Worm (Caenorhabditis elegans) whole organism, L2 larva: ENCODE measurements around the gene vha-4.

Experiments
- C34F6.9 ChIP-seq: fragments of 150-350 bp; optimal IDR thresholded peaks from 2 replicates; lab custom pipeline; 2014; ENCODE audit warnings: missing biosample characterization, missing genetic modification characterization
- R02D3.7 ChIP-seq: fragments of 150-350 bp; optimal IDR thresholded peaks from 2 replicates; lab custom pipeline; 2014; ENCODE audit warnings: missing biosample characterization, missing genetic modification characterization
- Y55F3AM.14 ChIP-seq: fragments of 200-800 bp; sonication (Bioruptor generic); optimal IDR thresholded peaks from 2 replicates; lab custom pipeline; 2018; ENCODE audit warnings: mild to moderate bottlenecking, missing genetic modification characterization, missing compliant biosample characterization
- alr-1 ChIP-seq: fragments of 150-350 bp; optimal IDR thresholded peaks from 2 replicates; lab custom pipeline; 2014; ENCODE audit warnings: missing biosample characterization, missing genetic modification characterization
- blmp-1 ChIP-seq: sonication (generic microtip); optimal IDR thresholded peaks from 2 replicates; lab custom pipeline; 2017; ENCODE audit warnings: missing genetic modification characterization, mild to moderate bottlenecking, missing compliant biosample characterization, antibody characterized with exemption, moderate library complexity; ENCODE audit not compliant: insufficient read depth
- ceh-82 ChIP-seq: fragments of 150-350 bp; optimal IDR thresholded peaks from 2 replicates; lab custom pipeline; 2014; ENCODE audit warnings: missing biosample characterization, missing genetic modification characterization
- crh-2 ChIP-seq: sonication (generic microtip); optimal IDR thresholded peaks from 2 replicates; lab custom pipeline; 2017; ENCODE audit warnings: missing biosample characterization, missing genetic modification characterization
- elt-3 ChIP-seq: sonication (generic microtip); optimal IDR thresholded peaks from 2 replicates; lab custom pipeline; 2017; ENCODE audit warnings: missing biosample characterization, missing genetic modification characterization
- fos-1 ChIP-seq: fragments of 150-350 bp; optimal IDR thresholded peaks from 2 replicates; lab custom pipeline; 2014; ENCODE audit warnings: missing biosample characterization, missing genetic modification characterization
- lin-11 ChIP-seq: fragments of 150-350 bp; sonication (generic microtip); optimal IDR thresholded peaks from 2 replicates; lab custom pipeline; 2014; ENCODE audit warnings: missing biosample characterization, missing genetic modification characterization, inconsistent platforms, mixed read lengths
- lin-13 ChIP-seq: fragments of 150-350 bp; optimal IDR thresholded peaks from 2 replicates; lab custom pipeline; 2014; ENCODE audit warnings: missing biosample characterization, missing genetic modification reagents, missing genetic modification characterization
- lsy-2 ChIP-seq, 2 experiments: fragments of 150-350 bp in 1 of 2; sonication (generic microtip) in 1 of 2; optimal IDR thresholded peaks; 2 replicates each; lab custom pipeline; 2014 to 2017; ENCODE audit warnings: missing biosample characterization in 2 of 2, missing genetic modification characterization in 2 of 2
- mab-5 ChIP-seq: fragments of 150-350 bp; optimal IDR thresholded peaks from 2 replicates; lab custom pipeline; 2014; ENCODE audit warnings: missing biosample characterization, missing genetic modification characterization
- mbf-1 ChIP-seq: sonication (generic microtip); optimal IDR thresholded peaks from 2 replicates; lab custom pipeline; 2017; ENCODE audit warnings: missing biosample characterization, missing genetic modification characterization
- mdl-1 ChIP-seq, 2 experiments: fragments of 150-350 bp in 1 of 2; sonication (generic microtip) in 1 of 2; optimal IDR thresholded peaks; 2 replicates each; lab custom pipeline; 2017; ENCODE audit warnings: missing biosample characterization in 2 of 2, missing genetic modification characterization in 2 of 2
- nhr-10 ChIP-seq: sonication (generic microtip); optimal IDR thresholded peaks from 2 replicates; lab custom pipeline; 2017; ENCODE audit warnings: missing biosample characterization, missing genetic modification characterization
- nhr-12 ChIP-seq: fragments of 150-350 bp; optimal IDR thresholded peaks from 2 replicates; lab custom pipeline; 2014; ENCODE audit warnings: missing biosample characterization, missing genetic modification characterization
- nhr-129 ChIP-seq: fragments of 150-350 bp; optimal IDR thresholded peaks from 2 replicates; lab custom pipeline; 2014; ENCODE audit warnings: missing biosample characterization, missing genetic modification characterization
- nhr-21 ChIP-seq: fragments of 150-350 bp; optimal IDR thresholded peaks from 2 replicates; lab custom pipeline; 2014; ENCODE audit warnings: missing biosample characterization, missing genetic modification characterization
- nhr-23 ChIP-seq: fragments of 150-350 bp; optimal IDR thresholded peaks from 2 replicates; lab custom pipeline; 2014; ENCODE audit warnings: missing biosample characterization, missing genetic modification reagents, missing genetic modification characterization
- nhr-237 ChIP-seq: fragments of 150-350 bp; optimal IDR thresholded peaks from 2 replicates; lab custom pipeline; 2014; ENCODE audit warnings: missing biosample characterization, missing genetic modification characterization
- nhr-25 ChIP-seq: fragments of 150-350 bp; sonication (generic microtip); optimal IDR thresholded peaks from 3 replicates; lab custom pipeline; 2014; ENCODE audit warnings: missing biosample characterization, missing genetic modification characterization
- nhr-6 ChIP-seq: fragments of 150-350 bp; optimal IDR thresholded peaks from 2 replicates; lab custom pipeline; 2014; ENCODE audit warnings: missing biosample characterization, missing genetic modification characterization
- peb-1 ChIP-seq: fragments of 150-350 bp; optimal IDR thresholded peaks from 2 replicates; lab custom pipeline; 2014; ENCODE audit warnings: missing biosample characterization, missing genetic modification characterization
- sem-4 ChIP-seq: fragments of 150-350 bp; optimal IDR thresholded peaks from 2 replicates; lab custom pipeline; 2014; ENCODE audit warnings: missing biosample characterization, missing genetic modification reagents, missing genetic modification characterization
- sma-3 ChIP-seq: sonication (generic microtip); optimal IDR thresholded peaks from 2 replicates; lab custom pipeline; 2016; ENCODE audit warnings: missing genetic modification reagents, missing genetic modification characterization, missing compliant biosample characterization
- sma-9 ChIP-seq, 2 experiments: fragments of 150-350 bp in 1 of 2; sonication (generic microtip) in 1 of 2; optimal IDR thresholded peaks; 2 replicates each; lab custom pipeline; 2014 to 2016; ENCODE audit warnings: missing genetic modification characterization in 2 of 2, mild to moderate bottlenecking in 1 of 2, missing biosample characterization in 1 of 2, missing compliant biosample characterization in 1 of 2, missing genetic modification reagents in 1 of 2, moderate library complexity in 1 of 2
- snpc-4 ChIP-seq: fragments of 150-350 bp; optimal IDR thresholded peaks from 2 replicates; lab custom pipeline; 2014; ENCODE audit warnings: missing biosample characterization, missing genetic modification characterization
- unc-55 ChIP-seq: fragments of 150-350 bp; sonication (generic microtip); optimal IDR thresholded peaks from 3 replicates; lab custom pipeline; 2014; ENCODE audit warnings: missing biosample characterization, missing genetic modification reagents, missing genetic modification characterization
- unc-62 ChIP-seq: fragments of 150-350 bp; optimal IDR thresholded peaks from 2 replicates; lab custom pipeline; 2014; ENCODE audit warnings: missing biosample characterization, missing genetic modification reagents, missing genetic modification characterization
- zag-1 ChIP-seq: fragments of 150-350 bp; optimal IDR thresholded peaks from 2 replicates; lab custom pipeline; 2014; ENCODE audit warnings: missing biosample characterization, missing genetic modification characterization
- ztf-1 ChIP-seq: fragments of 200-800 bp; sonication (Bioruptor generic); conservative IDR thresholded peaks from 2 replicates; pipeline ENCODE4 v1.3.6; 2022; ENCODE audit warnings: missing genetic modification characterization, missing compliant biosample characterization

vha-4 gene

ce11 chrII:7857485-7858010 lies 21.6 kb downstream of the vha-4 start, which contains the start of the genes cec-3 and T09A5.15 (continued):
- TF ChIP-seq nhr-10 (tag; lab: Kevin White, UChicago): no peak
- TF ChIP-seq sma-9 (GFP tag; optimal IDR thresholded peaks at IDR 0.05; lab: Kevin White, UChicago): peak; percentile 21
- TF ChIP-seq sma-9 (tag; optimal IDR thresholded peaks at IDR 0.05; lab: Kevin White, UChicago): no peak
- TF ChIP-seq unc-62 (GFP tag; lab: Kevin White, UChicago): no peak
- TF ChIP-seq blmp-1 (tag; lab: Kevin White, UChicago): no peak
- TF ChIP-seq nhr-12 (tag; lab: Kevin White, UChicago): no peak
- TF ChIP-seq peb-1 (tag; lab: Kevin White, UChicago): no peak
- no peak for TF ChIP-seq ztf-1
- TF ChIP-seq fos-1 (tag; lab: Kevin White, UChicago): peak; percentile 2
- no peak for TF ChIP-seq nhr-237
- no peak for TF ChIP-seq ceh-82 (tag; lab: Kevin White, UChicago)
- no peak for TF ChIP-seq mab-5 (tag; lab: Kevin White, UChicago)

ce11 chrII:7855619-7856018 lies 23.5 kb downstream of the vha-4 start, which contains the start of gene mdmh-35:
TSS of gene mdmh-35 (minus strand) at chrII:7855719.
- TF ChIP-seq nhr-23: no peak
- no peak for TF ChIP-seq unc-55 (GFP tag; lab: Kevin White, UChicago)
- TF ChIP-seq ztf-1: no peak
- TF ChIP-seq zag-1 (tag; lab: Kevin White, UChicago): no peak
- TF ChIP-seq peb-1 (tag; lab: Kevin White, UChicago): no peak
- no peak for TF ChIP-seq mdl-1 (tag; optimal IDR thresholded peaks at IDR 0.05; lab: Kevin White, UChicago)
- TF ChIP-seq, all 48 proteins: peak for 0

DNA sequence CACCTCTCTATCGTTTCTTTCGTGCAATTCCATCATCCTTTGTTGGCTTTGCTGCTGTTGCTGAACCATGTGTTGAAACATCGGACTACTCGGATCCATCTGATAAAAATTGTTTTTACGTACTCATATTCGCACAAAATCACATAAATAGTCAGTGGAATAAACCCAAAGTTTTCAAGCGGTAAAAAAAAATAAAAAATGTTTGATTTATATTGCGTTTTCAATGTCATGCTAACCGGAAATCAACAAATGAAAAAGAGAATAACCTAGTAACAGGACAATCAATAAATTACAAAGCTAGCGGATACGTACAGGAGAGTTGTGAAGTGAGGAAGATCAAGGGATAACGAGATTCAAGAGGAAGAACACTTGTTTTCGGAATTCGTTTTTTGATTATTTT lies 24.2 kb downstream of the vha-4 start, which contains the start of gene mdt-10:
Gene mdt-10, minus strand, starts transcription at position 101 of the 400 bp plus-strand sequence.
- TF ChIP-seq alr-1 (tag; lab: Kevin White, UChicago) (no peak), R02D3.7 (no peak), lsy-2 (tag; optimal IDR thresholded peaks at IDR 0.05; lab: Kevin White, UChicago) (no peak), nhr-21 (tag; lab: Kevin White, UChicago) (no peak), sma-3 (no peak), peb-1 (tag; lab: Kevin White, UChicago) (no peak), mbf-1 (tag; lab: Kevin White, UChicago) (no peak), elt-3 (tag; lab: Kevin White, UChicago) (no peak), unc-55 (GFP tag; lab: Kevin White, UChicago) (no peak), mab-5 (tag; lab: Kevin White, UChicago) (no peak), crh-2 (tag; lab: Kevin White, UChicago) (no peak)

DNA sequence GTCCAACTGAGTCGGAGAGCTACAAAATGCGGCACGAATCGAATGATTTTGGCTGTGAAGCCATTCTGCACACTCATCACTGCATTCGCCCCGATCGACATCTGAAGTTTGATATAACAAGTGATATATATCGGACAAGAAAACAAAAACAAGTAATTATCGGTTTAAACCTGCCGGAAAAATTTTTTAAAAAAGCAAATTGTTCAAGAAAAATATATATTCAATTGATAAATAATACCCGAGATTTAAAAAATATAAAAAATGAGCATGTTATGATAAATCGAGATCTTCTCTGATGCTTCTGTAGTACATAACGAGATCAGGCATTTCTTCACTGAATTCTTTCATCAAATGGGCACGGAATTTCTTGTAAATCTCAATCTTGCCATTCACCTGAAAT lies 25.4 kb downstream of the vha-4 start, which contains the start of gene T09A5.5:
Gene T09A5.5, minus strand, starts transcription at position 101 of the 400 bp plus-strand sequence.
- no peak for TF ChIP-seq peb-1 (tag; lab: Kevin White, UChicago)
- TF ChIP-seq lin-11: no peak
- TF ChIP-seq lin-13 (GFP tag; lab: Kevin White, UChicago): no peak
- no peak for TF ChIP-seq snpc-4

- TF ChIP-seq nhr-129 (tag; lab: Kevin White, UChicago): peak; percentile 3
- TF ChIP-seq C34F6.9 (tag; lab: Kevin White, UChicago): peak; percentile 12
- no peak for TF ChIP-seq ceh-82 (tag; lab: Kevin White, UChicago)
- TF ChIP-seq fos-1 (tag; lab: Kevin White, UChicago): peak; percentile 41
Observed at ce11 chrII:7851480-7851879, 27.6 kb downstream of the vha-4 start.

DNA sequence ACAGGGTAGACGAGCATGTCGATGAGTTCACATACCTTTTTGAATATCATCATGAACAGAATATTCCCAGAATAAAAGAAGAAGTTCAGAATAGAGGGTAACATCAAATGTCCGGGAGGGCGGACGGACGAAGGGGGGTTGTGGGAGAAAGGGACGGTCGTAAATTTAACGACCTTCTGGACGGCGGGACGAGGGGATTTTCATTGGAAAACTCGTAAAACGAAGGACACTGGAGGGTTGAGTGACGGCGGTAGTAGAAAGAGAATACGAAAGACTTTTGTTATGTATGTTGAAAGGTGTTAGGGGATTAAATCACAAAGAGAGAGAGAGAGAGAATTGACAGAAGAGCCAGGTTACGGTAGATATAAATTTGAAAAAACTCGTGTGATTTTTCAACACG lies 28.5 kb downstream of the vha-4 start:
- TF ChIP-seq Y55F3AM.14 (GFP tag; lab: Kevin White, UChicago) (no peak), nhr-6 (tag; lab: Kevin White, UChicago) (no peak), nhr-129 (tag; lab: Kevin White, UChicago) (no peak), sem-4 (tag; lab: Kevin White, UChicago) (peak; percentile 50), nhr-21 (tag; lab: Kevin White, UChicago) (no peak), mbf-1 (tag; lab: Kevin White, UChicago) (no peak), nhr-25 (peak; percentile 16), crh-2 (tag; lab: Kevin White, UChicago) (no peak)
